Worm (Caenorhabditis elegans) whole organism, early embryonic: Measurements from ENCODE around the gene btbd-10.
"Not testable (repeated sequence)": the region's sequence is repeated elsewhere in the genome, so short reads cannot be mapped to it uniquely, and the experiment has no call there.

Experiments
- B0310.2 ChIP-seq: sonication (generic microtip); optimal IDR thresholded peaks from 2 replicates; lab custom pipeline; 2016; ENCODE audit warnings: mild to moderate bottlenecking, missing genetic modification characterization, missing compliant biosample characterization
- F13C5.2 ChIP-seq: sonication (generic microtip); optimal IDR thresholded peaks from 2 replicates; lab custom pipeline; 2017; ENCODE audit warnings: mild to moderate bottlenecking, missing genetic modification characterization, inconsistent platforms, missing compliant biosample characterization
- aly-1 ChIP-seq: sonication (generic microtip); optimal IDR thresholded peaks from 2 replicates; lab custom pipeline; 2016; ENCODE audit warnings: missing genetic modification characterization, missing compliant biosample characterization
- ama-1 ChIP-seq: fragments of 150-350 bp; optimal IDR thresholded peaks from 2 replicates; lab custom pipeline; 2014
- ceh-13 ChIP-seq: fragments of 200-800 bp; sonication (Bioruptor generic); optimal IDR thresholded peaks from 2 replicates; lab custom pipeline; 2018; ENCODE audit warnings: mild to moderate bottlenecking, missing genetic modification characterization, missing compliant biosample characterization
- ceh-36 ChIP-seq: sonication (generic microtip); optimal IDR thresholded peaks from 2 replicates; lab custom pipeline; 2016; ENCODE audit warnings: missing genetic modification characterization, inconsistent platforms, missing compliant biosample characterization
- ets-7 ChIP-seq: sonication (generic microtip); optimal IDR thresholded peaks from 2 replicates; lab custom pipeline; 2016; ENCODE audit warnings: missing genotype, missing genetic modification characterization, missing compliant biosample characterization
- flt-1 ChIP-seq: fragments of 200-800 bp; sonication (Bioruptor generic); IDR thresholded peaks from 2 replicates; pipeline ENCODE4 v1.3.6; 2022; ENCODE audit warnings: missing genetic modification characterization, missing compliant biosample characterization
- hmbx-1 ChIP-seq: sonication (generic microtip); optimal IDR thresholded peaks from 2 replicates; lab custom pipeline; 2016; ENCODE audit warnings: mild to moderate bottlenecking, missing genetic modification characterization, missing compliant biosample characterization
- hmg-4 ChIP-seq: fragments of 200-800 bp; sonication (Bioruptor generic); optimal IDR thresholded peaks from 2 replicates; lab custom pipeline; 2018; ENCODE audit warnings: mild to moderate bottlenecking, missing genetic modification characterization, missing compliant biosample characterization
- hnd-1 ChIP-seq: sonication (generic microtip); optimal IDR thresholded peaks from 2 replicates; lab custom pipeline; 2016; ENCODE audit warnings: missing genetic modification characterization, missing compliant biosample characterization
- pes-1 ChIP-seq: fragments of 200-800 bp; sonication (Bioruptor generic); IDR thresholded peaks from 2 replicates; pipeline ENCODE4 v1.3.6; 2022; ENCODE audit warnings: missing genetic modification reagents, missing genetic modification characterization, missing compliant biosample characterization
- scrt-1 ChIP-seq: fragments of 200-800 bp; sonication (Bioruptor generic); IDR thresholded peaks from 2 replicates; pipeline ENCODE4 v1.3.6; 2022; ENCODE audit warnings: missing genetic modification characterization, missing compliant biosample characterization
- sea-1 ChIP-seq: fragments of 200-800 bp; sonication (Bioruptor generic); conservative IDR thresholded peaks from 2 replicates; pipeline ENCODE4 v1.3.6; 2022; ENCODE audit warnings: missing genetic modification characterization, missing compliant biosample characterization
- tbx-11 ChIP-seq: fragments of 200-800 bp; sonication (Bioruptor generic); IDR thresholded peaks from 2 replicates; pipeline ENCODE4 v1.3.6; 2022; ENCODE audit warnings: missing genetic modification characterization, missing compliant biosample characterization
- tbx-37 ChIP-seq: fragments of 200-800 bp; sonication (Bioruptor generic); conservative IDR thresholded peaks from 2 replicates; pipeline ENCODE4 v1.3.6; 2022; ENCODE audit warnings: missing genetic modification reagents, missing genetic modification characterization, missing compliant biosample characterization
- tra-4 ChIP-seq: sonication (generic microtip); optimal IDR thresholded peaks from 2 replicates; lab custom pipeline; 2017; ENCODE audit warnings: missing genetic modification characterization, missing compliant biosample characterization

The btbd-10 gene

DNA sequence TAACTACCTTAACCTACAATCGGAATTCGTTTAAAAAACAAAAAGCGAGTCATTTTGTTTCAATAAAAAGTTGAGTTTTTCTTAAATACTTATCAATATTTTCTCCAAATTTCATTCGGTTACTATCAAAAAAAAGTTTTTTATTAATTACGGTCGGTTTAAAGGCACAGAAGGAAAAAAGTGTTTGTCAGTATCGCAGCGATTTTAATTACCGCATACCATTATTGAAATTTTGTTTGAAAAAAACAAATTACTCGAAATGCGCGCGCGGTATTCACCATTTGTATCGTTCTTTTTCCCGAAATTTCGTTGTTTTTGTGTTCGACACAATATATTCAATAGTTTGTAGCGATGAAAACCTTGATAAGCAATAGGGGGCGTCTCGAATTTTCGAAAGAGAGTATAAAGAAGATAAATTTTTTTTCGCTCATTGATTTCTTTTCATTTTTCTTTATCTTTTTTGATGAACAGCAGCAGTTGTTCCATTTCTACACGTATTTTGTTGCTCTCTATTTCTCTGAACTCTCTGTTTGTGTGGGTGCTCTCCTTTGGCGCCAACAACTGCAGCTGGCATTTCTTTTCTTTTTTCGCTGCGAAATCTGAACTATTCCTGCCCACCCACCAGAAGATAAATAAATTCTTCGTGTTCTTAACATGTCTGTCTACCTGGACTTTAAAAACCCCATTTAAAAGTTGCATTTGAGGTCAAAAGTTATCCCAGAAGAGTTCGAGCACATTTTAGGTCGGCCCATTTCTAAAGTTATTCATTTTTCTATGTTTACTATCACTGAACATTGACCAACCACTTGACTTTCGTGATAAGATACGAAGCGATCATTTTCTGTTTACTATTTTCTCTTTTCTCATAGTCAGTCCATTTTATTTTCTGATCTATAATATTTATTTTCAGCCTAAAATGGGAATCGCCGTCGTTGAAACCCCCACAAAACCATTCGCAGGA lies 16.0 kb upstream of the btbd-10 start, which contains the start of gene pgm-1:
Gene pgm-1, plus strand, starts transcription at position 911 of the 961 bp plus-strand sequence.
- TF ChIP-seq ceh-13 (GFP tag; lab: Kevin White, UChicago) (no peak), B0310.2 (tag; lab: Kevin White, UChicago) (no peak), ets-7 (tag; lab: Kevin White, UChicago) (no peak), scrt-1 (GFP tag; lab: Robert Waterston, UW) (no peak), hmg-4 (GFP tag; lab: Kevin White, UChicago) (no peak), flt-1 (no peak), tra-4 (tag; lab: Kevin White, UChicago) (no peak), ama-1 (lab: Kevin White, UChicago) (no peak), tbx-11 (no peak), F13C5.2 (tag; lab: Kevin White, UChicago) (no peak), pes-1 (GFP tag; lab: Robert Waterston, UW) (no peak), aly-1 (no peak), sea-1 (GFP tag; lab: Robert Waterston, UW) (no peak), tbx-37 (GFP tag; lab: Robert Waterston, UW) (no peak), hnd-1 (tag; lab: Kevin White, UChicago) (no peak), hmbx-1 (no peak), ceh-36 (tag; lab: Kevin White, UChicago) (no peak)

DNA sequence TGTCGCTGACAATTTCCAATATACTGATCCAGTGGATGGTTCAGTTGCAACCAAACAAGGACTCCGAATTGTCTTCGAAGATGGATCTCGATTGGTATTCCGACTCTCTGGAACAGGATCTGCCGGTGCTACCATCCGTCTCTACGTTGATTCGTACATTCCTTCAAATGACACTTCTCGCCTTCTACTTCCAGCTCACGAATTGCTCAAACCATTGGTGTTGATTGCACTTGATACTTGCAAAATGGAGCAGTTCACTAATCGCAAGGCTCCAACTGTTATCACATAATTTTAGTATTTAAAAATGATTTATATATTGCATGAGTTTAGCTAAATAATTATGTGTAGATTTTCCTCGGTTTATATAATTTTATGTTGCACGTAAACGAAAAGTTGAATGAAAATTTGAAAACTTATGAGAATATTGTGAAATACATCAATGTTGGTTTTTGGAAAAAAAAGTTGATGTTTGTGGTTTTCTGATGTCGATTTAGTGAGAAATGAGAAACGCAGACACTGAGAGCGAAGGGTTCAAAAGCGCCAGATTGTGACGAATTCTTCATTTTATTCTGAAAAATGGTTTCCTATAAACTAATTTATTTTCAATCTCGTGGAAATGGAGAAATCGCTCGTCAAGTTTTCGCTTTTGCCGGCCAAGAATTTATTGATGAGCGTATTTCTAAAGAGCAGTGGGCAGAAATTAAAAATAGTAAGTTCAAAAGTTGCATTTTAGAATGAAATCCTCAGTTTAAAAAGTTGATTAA lies 13.6 kb upstream of the btbd-10 start, which contains the start of gene gst-9:
Gene gst-9, plus strand, starts transcription at position 574 of the 764 bp plus-strand sequence.
- TF ChIP-seq ets-7 (tag; lab: Kevin White, UChicago) (no peak), hmbx-1 (no peak), F13C5.2 (tag; lab: Kevin White, UChicago) (no peak), scrt-1 (GFP tag; lab: Robert Waterston, UW) (no peak), tra-4 (tag; lab: Kevin White, UChicago) (no peak), ama-1 (lab: Kevin White, UChicago) (no peak)

DNA sequence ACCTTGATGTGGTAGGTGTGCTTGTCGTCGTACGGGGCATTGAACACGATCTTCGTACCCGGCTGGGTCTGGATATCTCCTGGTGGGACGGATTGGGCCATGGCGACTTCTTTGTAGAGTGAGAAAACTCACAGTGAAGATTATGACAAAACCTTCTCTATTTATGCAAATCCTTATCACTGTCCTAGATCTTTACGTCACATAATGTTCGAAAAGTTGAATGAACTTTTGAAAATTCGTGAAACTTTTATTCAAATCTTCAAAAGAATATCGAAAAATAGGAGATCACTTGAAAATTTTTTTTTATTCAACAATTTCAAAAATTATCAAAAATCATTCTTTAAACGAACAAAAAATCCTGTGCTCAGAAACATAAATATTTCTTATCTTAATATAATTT lies 12.2 kb upstream of the btbd-10 start, which contains the start of gene msp-33:
Gene msp-33, minus strand, starts transcription at position 101 of the 400 bp plus-strand sequence.
- TF ChIP-seq tra-4 (tag; lab: Kevin White, UChicago) (no peak), scrt-1 (GFP tag; lab: Robert Waterston, UW) (no peak), tbx-11 (no peak), hnd-1 (tag; lab: Kevin White, UChicago) (no peak), sea-1 (GFP tag; lab: Robert Waterston, UW) (no peak), ets-7 (tag; lab: Kevin White, UChicago) (no peak), F13C5.2 (tag; lab: Kevin White, UChicago) (no peak), ceh-36 (tag; lab: Kevin White, UChicago) (no peak), tbx-37 (GFP tag; lab: Robert Waterston, UW) (no peak), B0310.2 (tag; lab: Kevin White, UChicago) (no peak), ama-1 (lab: Kevin White, UChicago) (no peak), ceh-13 (GFP tag; lab: Kevin White, UChicago) (no peak)

DNA sequence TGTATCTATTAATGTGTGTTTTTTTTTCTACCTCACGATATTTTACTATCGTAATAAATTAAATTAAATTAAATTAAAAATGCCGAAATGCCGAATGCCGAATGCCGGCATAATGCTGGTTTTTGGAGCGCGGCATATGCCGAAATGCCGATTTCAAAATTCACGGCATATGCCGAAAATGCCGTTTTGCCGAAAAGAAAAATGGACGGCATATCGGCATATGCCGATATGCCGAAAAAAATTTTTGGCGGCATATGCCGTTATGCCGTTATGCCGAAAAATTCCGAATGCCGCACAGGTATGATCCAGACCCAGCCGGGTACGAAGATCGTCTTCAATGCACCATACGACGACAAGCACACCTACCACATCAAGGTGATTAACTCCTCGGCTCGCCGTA lies 6.3 kb upstream of the btbd-10 start, which contains the start of gene msp-32:
Gene msp-32, plus strand, starts transcription at position 301 of the 400 bp plus-strand sequence.
- TF ChIP-seq F13C5.2 (tag; lab: Kevin White, UChicago); hmg-4 (GFP tag; lab: Kevin White, UChicago); tra-4 (tag; lab: Kevin White, UChicago): not testable (repeated sequence)

DNA sequence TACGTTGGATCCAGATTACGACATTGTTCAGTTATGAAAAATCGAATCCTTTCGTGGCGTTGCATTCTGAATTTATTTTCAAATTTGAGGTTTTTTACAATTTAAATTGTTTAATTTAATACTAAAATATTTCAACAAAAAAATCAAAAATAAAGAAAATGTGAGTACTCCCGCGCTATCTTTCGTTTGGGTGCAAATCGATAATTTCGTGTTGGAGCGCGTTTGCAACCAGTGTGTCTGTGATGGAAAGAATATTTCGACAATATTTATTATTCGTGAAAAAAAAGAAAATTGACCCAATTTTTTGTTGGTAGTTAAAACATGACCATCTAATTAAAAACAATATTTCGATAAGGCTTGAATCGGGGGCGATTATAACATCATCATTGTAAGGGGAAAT lies 2.8 kb upstream of the btbd-10 start, which contains the start of gene R05F9.9:
Gene R05F9.9, minus strand, starts transcription at position 66 of the 400 bp plus-strand sequence.
- no peak for TF ChIP-seq ceh-13 (GFP tag; lab: Kevin White, UChicago)
- no peak for TF ChIP-seq tbx-11
- TF ChIP-seq ceh-36 (tag; lab: Kevin White, UChicago), result no peak
- no peak for TF ChIP-seq F13C5.2 (tag; lab: Kevin White, UChicago)
- TF ChIP-seq hnd-1 (tag; lab: Kevin White, UChicago), result no peak
- TF ChIP-seq tbx-37 (GFP tag; lab: Robert Waterston, UW), result no peak
- TF ChIP-seq scrt-1 (GFP tag; lab: Robert Waterston, UW), result no peak
- no peak for TF ChIP-seq hmbx-1
- no peak for TF ChIP-seq B0310.2 (tag; lab: Kevin White, UChicago)
- no peak for TF ChIP-seq ama-1 (lab: Kevin White, UChicago)
- TF ChIP-seq tra-4 (tag; lab: Kevin White, UChicago), result no peak
- TF ChIP-seq ets-7 (tag; lab: Kevin White, UChicago), result no peak
- no peak for TF ChIP-seq aly-1

DNA sequence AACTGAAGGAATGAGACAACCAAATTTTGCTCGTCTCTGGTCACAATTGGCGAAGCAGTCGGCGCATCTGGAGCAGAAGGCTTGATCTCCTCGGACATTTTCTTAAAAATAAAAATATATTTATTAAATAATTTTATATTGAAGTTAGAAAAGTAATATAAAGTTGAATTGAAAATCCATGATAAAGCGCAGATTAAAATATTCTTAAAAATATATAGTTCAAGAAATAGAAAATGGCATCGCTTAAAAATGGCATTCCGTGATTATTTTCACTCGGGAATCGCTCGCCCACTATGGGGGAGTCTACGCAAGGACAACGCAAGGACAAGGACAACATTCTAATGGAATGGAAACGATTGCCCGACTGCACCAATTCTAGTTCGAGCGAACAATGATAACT lies 1.1 kb upstream of the btbd-10 start, which contains the start of gene sgt-1:
Gene sgt-1, minus strand, starts transcription at position 101 of the 400 bp plus-strand sequence.
- not testable (repeated sequence) for TF ChIP-seq hnd-1 (tag; lab: Kevin White, UChicago); tra-4 (tag; lab: Kevin White, UChicago); hmg-4 (GFP tag; lab: Kevin White, UChicago)
